Worm (Caenorhabditis elegans) whole organism, L2 larva: ENCODE results near the gene ugt-41.

Experiments used
- C34F6.9 ChIP-seq: fragments of 150-350 bp; optimal IDR thresholded peaks from 2 replicates; lab custom pipeline; 2014; ENCODE audit warnings: missing biosample characterization, missing genetic modification characterization
- R02D3.7 ChIP-seq: fragments of 150-350 bp; optimal IDR thresholded peaks from 2 replicates; lab custom pipeline; 2014; ENCODE audit warnings: missing biosample characterization, missing genetic modification characterization
- Y55F3AM.14 ChIP-seq: fragments of 200-800 bp; sonication (Bioruptor generic); optimal IDR thresholded peaks from 2 replicates; lab custom pipeline; 2018; ENCODE audit warnings: mild to moderate bottlenecking, missing genetic modification characterization, missing compliant biosample characterization
- ZK546.5 ChIP-seq: sonication (generic microtip); optimal IDR thresholded peaks from 2 replicates; lab custom pipeline; 2017; ENCODE audit warnings: missing biosample characterization, missing genetic modification characterization
- alr-1 ChIP-seq: fragments of 150-350 bp; optimal IDR thresholded peaks from 2 replicates; lab custom pipeline; 2014; ENCODE audit warnings: missing biosample characterization, missing genetic modification characterization
- aly-2 ChIP-seq: fragments of 150-350 bp; optimal IDR thresholded peaks from 2 replicates; lab custom pipeline; 2014; ENCODE audit warnings: missing biosample characterization, missing genetic modification characterization
- ama-1 ChIP-seq: fragments of 150-350 bp; optimal IDR thresholded peaks from 2 replicates; lab custom pipeline; 2018; ENCODE audit warnings: inconsistent platforms
- blmp-1 ChIP-seq: sonication (generic microtip); optimal IDR thresholded peaks from 2 replicates; lab custom pipeline; 2017; ENCODE audit warnings: missing genetic modification characterization, mild to moderate bottlenecking, missing compliant biosample characterization, antibody characterized with exemption, moderate library complexity; ENCODE audit not compliant: insufficient read depth
- ceh-16 ChIP-seq: fragments of 150-350 bp; optimal IDR thresholded peaks from 2 replicates; lab custom pipeline; 2014; ENCODE audit warnings: missing biosample characterization, missing genetic modification characterization
- ceh-82 ChIP-seq: fragments of 150-350 bp; optimal IDR thresholded peaks from 2 replicates; lab custom pipeline; 2014; ENCODE audit warnings: missing biosample characterization, missing genetic modification characterization
- crh-2 ChIP-seq: sonication (generic microtip); optimal IDR thresholded peaks from 2 replicates; lab custom pipeline; 2017; ENCODE audit warnings: missing biosample characterization, missing genetic modification characterization
- dmd-4 ChIP-seq: sonication (generic microtip); optimal IDR thresholded peaks from 2 replicates; lab custom pipeline; 2017; ENCODE audit warnings: missing biosample characterization, missing genetic modification characterization
- fos-1 ChIP-seq: fragments of 150-350 bp; optimal IDR thresholded peaks from 2 replicates; lab custom pipeline; 2014; ENCODE audit warnings: missing biosample characterization, missing genetic modification characterization
- lin-39 ChIP-seq: fragments of 150-350 bp; optimal IDR thresholded peaks from 2 replicates; lab custom pipeline; 2014; ENCODE audit warnings: missing biosample characterization, missing genetic modification reagents, missing genetic modification characterization
- lsy-2 ChIP-seq, 2 experiments: fragments of 150-350 bp in 1 of 2; sonication (generic microtip) in 1 of 2; optimal IDR thresholded peaks; 2 replicates each; lab custom pipeline; 2014 to 2017; ENCODE audit warnings: missing biosample characterization in 2 of 2, missing genetic modification characterization in 2 of 2
- mbf-1 ChIP-seq: sonication (generic microtip); optimal IDR thresholded peaks from 2 replicates; lab custom pipeline; 2017; ENCODE audit warnings: missing biosample characterization, missing genetic modification characterization
- nhr-10 ChIP-seq: sonication (generic microtip); optimal IDR thresholded peaks from 2 replicates; lab custom pipeline; 2017; ENCODE audit warnings: missing biosample characterization, missing genetic modification characterization
- nhr-11 ChIP-seq: fragments of 150-350 bp; optimal IDR thresholded peaks from 2 replicates; lab custom pipeline; 2014; ENCODE audit warnings: missing biosample characterization, missing genetic modification characterization
- nhr-129 ChIP-seq: fragments of 150-350 bp; optimal IDR thresholded peaks from 2 replicates; lab custom pipeline; 2014; ENCODE audit warnings: missing biosample characterization, missing genetic modification characterization
- nhr-23 ChIP-seq: fragments of 150-350 bp; optimal IDR thresholded peaks from 2 replicates; lab custom pipeline; 2014; ENCODE audit warnings: missing biosample characterization, missing genetic modification reagents, missing genetic modification characterization
- nhr-237 ChIP-seq: fragments of 150-350 bp; optimal IDR thresholded peaks from 2 replicates; lab custom pipeline; 2014; ENCODE audit warnings: missing biosample characterization, missing genetic modification characterization
- nhr-6 ChIP-seq: fragments of 150-350 bp; optimal IDR thresholded peaks from 2 replicates; lab custom pipeline; 2014; ENCODE audit warnings: missing biosample characterization, missing genetic modification characterization
- nhr-77 ChIP-seq: fragments of 150-350 bp; optimal IDR thresholded peaks from 2 replicates; lab custom pipeline; 2014; ENCODE audit warnings: missing biosample characterization, missing genetic modification characterization
- peb-1 ChIP-seq: fragments of 150-350 bp; optimal IDR thresholded peaks from 2 replicates; lab custom pipeline; 2014; ENCODE audit warnings: missing biosample characterization, missing genetic modification characterization
- skn-1 ChIP-seq: sonication (generic microtip); optimal IDR thresholded peaks from 2 replicates; lab custom pipeline; 2017; ENCODE audit warnings: missing biosample characterization, missing genetic modification characterization
- sma-3 ChIP-seq: sonication (generic microtip); optimal IDR thresholded peaks from 2 replicates; lab custom pipeline; 2016; ENCODE audit warnings: missing genetic modification reagents, missing genetic modification characterization, missing compliant biosample characterization
- sma-9 ChIP-seq, 2 experiments: fragments of 150-350 bp in 1 of 2; sonication (generic microtip) in 1 of 2; optimal IDR thresholded peaks; 2 replicates each; lab custom pipeline; 2014 to 2016; ENCODE audit warnings: missing genetic modification characterization in 2 of 2, mild to moderate bottlenecking in 1 of 2, missing biosample characterization in 1 of 2, missing compliant biosample characterization in 1 of 2, missing genetic modification reagents in 1 of 2, moderate library complexity in 1 of 2
- snpc-4 ChIP-seq: fragments of 150-350 bp; optimal IDR thresholded peaks from 2 replicates; lab custom pipeline; 2014; ENCODE audit warnings: missing biosample characterization, missing genetic modification characterization
- unc-39 ChIP-seq: fragments of 150-350 bp; optimal IDR thresholded peaks from 2 replicates; lab custom pipeline; 2014; ENCODE audit warnings: missing biosample characterization, missing genetic modification characterization
- unc-62 ChIP-seq: fragments of 150-350 bp; optimal IDR thresholded peaks from 2 replicates; lab custom pipeline; 2014; ENCODE audit warnings: missing biosample characterization, missing genetic modification reagents, missing genetic modification characterization
- zag-1 ChIP-seq: fragments of 150-350 bp; optimal IDR thresholded peaks from 2 replicates; lab custom pipeline; 2014; ENCODE audit warnings: missing biosample characterization, missing genetic modification characterization
- ztf-1 ChIP-seq: fragments of 200-800 bp; sonication (Bioruptor generic); conservative IDR thresholded peaks from 2 replicates; pipeline ENCODE4 v1.3.6; 2022; ENCODE audit warnings: missing genetic modification characterization, missing compliant biosample characterization
- ztf-11 ChIP-seq: sonication (generic microtip); optimal IDR thresholded peaks from 2 replicates; lab custom pipeline; 2017; ENCODE audit warnings: missing biosample characterization, missing genetic modification characterization
- ztf-4 ChIP-seq: fragments of 150-350 bp; optimal IDR thresholded peaks from 2 replicates; lab custom pipeline; 2014; ENCODE audit warnings: missing biosample characterization, missing genetic modification characterization

The ugt-41 gene

DNA sequence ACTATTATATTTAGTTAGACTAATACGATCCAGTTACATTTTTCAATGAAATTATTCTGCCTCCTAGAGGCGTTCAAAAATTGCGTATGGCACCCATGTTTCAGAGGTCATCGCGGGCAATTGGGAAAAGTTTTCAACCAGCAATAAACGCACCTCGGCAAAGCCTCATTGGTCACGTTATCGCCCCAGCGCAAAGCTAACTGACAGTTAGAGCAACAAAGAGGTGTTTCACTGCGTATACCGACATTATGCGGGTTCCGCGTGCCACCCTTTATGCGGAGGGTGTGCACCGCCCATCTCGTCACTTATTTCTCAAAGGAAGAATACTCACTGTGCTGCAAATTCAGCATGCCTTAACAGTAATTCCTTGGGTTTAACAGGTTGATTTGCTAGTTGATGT is 20.7 kb downstream of the ugt-41 start:
- no peak for TF ChIP-seq nhr-77
- TF ChIP-seq C34F6.9, result no peak
- no peak for TF ChIP-seq ceh-16 (tag; lab: Kevin White, UChicago)
- no peak for TF ChIP-seq skn-1 (tag; lab: Kevin White, UChicago)
- no peak for TF ChIP-seq sma-3
- TF ChIP-seq crh-2 (tag; lab: Kevin White, UChicago), result no peak
- TF ChIP-seq unc-62 (GFP tag; lab: Kevin White, UChicago), result no peak
- TF ChIP-seq fos-1 (tag; lab: Kevin White, UChicago), result peak; percentile 11
- no peak for TF ChIP-seq nhr-10 (tag; lab: Kevin White, UChicago)
- no peak for TF ChIP-seq zag-1
- no peak for TF ChIP-seq alr-1
- TF ChIP-seq snpc-4 (tag; lab: Kevin White, UChicago), result peak; percentile 87

DNA sequence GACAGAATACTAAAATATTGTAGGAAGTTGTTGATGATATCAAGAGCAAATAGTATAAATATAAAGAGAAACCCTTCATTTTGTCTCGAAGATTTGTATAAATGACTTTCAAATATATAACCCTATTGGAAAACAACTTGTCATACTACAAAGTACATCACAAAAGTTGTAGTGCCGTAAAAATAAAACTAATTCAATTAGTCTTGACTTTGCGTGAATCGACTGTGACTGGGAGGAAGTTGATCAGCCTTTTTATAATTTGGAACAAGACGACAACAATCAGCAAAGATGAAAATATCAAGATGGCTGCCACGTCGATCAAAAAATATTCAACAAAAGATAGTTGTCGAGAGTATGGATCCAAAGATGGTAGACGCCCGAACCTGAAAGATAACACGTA is 21.5 kb downstream of the ugt-41 start, which contains the start of gene ugt-40:
TSS of gene ugt-40 (minus strand) at position 101 of the 400 bp plus-strand sequence.
- TF ChIP-seq nhr-23 (no peak), nhr-237 (no peak), ceh-82 (tag; lab: Kevin White, UChicago) (no peak), fos-1 (tag; lab: Kevin White, UChicago) (no peak), nhr-129 (tag; lab: Kevin White, UChicago) (no peak), nhr-77 (no peak), nhr-11 (tag; lab: Kevin White, UChicago) (no peak), peb-1 (tag; lab: Kevin White, UChicago) (no peak), R02D3.7 (tag; lab: Kevin White, UChicago) (no peak), Y55F3AM.14 (no peak), unc-39 (no peak), ztf-4 (no peak), aly-2 (tag; lab: Kevin White, UChicago) (no peak), alr-1 (no peak), C34F6.9 (no peak), ZK546.5 (no peak)
- TF ChIP-seq, all 48 proteins: peak for 0

DNA sequence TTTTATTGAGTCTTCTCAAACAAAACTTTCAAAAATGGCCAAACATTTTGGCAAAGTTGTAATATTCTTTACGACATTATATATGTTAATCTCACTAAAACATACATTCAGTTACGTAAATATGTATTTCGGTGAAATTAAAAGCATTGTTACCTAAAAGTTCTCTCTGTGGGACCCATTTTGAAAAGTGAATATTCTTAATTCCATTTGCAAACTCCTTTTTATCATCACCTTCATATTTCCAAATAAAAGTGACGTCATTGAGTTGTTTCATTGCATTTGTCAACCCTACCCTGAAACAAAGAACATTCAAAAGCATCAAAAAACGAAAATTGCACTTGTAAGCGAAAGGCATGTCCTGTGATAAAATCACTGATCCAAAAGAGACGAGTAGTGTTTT is 23.0 kb downstream of the ugt-41 start:
- TF ChIP-seq peb-1 (tag; lab: Kevin White, UChicago) (no peak), sma-9 (GFP tag; optimal IDR thresholded peaks at IDR 0.05; lab: Kevin White, UChicago) (peak; percentile 24), sma-9 (tag; optimal IDR thresholded peaks at IDR 0.05; lab: Kevin White, UChicago) (no peak)

DNA sequence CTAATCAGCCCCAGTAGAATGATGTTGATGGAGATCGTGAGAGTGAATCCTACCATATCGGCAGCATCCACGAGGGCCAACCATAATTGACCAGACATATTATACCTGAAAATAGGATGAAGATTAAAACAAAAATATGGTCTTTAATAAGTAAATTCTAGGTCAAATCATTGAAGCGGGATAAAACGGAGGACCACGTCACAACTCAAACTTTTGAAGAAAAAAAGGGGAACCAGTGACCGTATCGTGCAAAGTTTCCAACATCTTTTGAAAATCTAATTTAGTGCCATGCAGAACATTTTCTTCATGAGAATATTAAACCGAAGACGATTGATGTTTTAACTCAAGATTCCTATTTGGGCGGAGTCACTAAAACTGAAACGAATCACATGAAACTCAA is 25.1 kb downstream of the ugt-41 start, which contains the start of gene str-112:
TSS of gene str-112 (minus strand) at position 101 of the 400 bp plus-strand sequence.
- TF ChIP-seq lsy-2 (tag; optimal IDR thresholded peaks at IDR 0.05; lab: Kevin White, UChicago), result no peak
- no peak for TF ChIP-seq sma-9 (GFP tag; optimal IDR thresholded peaks at IDR 0.05; lab: Kevin White, UChicago)
- no peak for TF ChIP-seq sma-9 (tag; optimal IDR thresholded peaks at IDR 0.05; lab: Kevin White, UChicago)
- no peak for TF ChIP-seq ama-1 (lab: Kevin White, UChicago)
- no peak for TF ChIP-seq lin-39
- TF ChIP-seq C34F6.9, result no peak
- TF ChIP-seq nhr-77, result no peak
- no peak for TF ChIP-seq fos-1 (tag; lab: Kevin White, UChicago)
- no peak for TF ChIP-seq ztf-11 (tag; lab: Kevin White, UChicago)
- TF ChIP-seq zag-1, result no peak
- no peak for TF ChIP-seq ztf-4
- TF ChIP-seq unc-62 (GFP tag; lab: Kevin White, UChicago), result no peak
- no peak for TF ChIP-seq ztf-1 (GFP tag; lab: Robert Waterston, UW)
- TF ChIP-seq nhr-10 (tag; lab: Kevin White, UChicago), result no peak
- no peak for TF ChIP-seq nhr-129 (tag; lab: Kevin White, UChicago)

ce11 chrV:7136859-7137258 is 26.5 kb downstream of the ugt-41 start:
- TF ChIP-seq Y55F3AM.14, result no peak
- TF ChIP-seq ZK546.5, result no peak
- TF ChIP-seq snpc-4 (tag; lab: Kevin White, UChicago), result no peak
- TF ChIP-seq blmp-1, result no peak
- no peak for TF ChIP-seq nhr-10 (tag; lab: Kevin White, UChicago)
- TF ChIP-seq ztf-11 (tag; lab: Kevin White, UChicago), result no peak
- TF ChIP-seq nhr-6 (tag; lab: Kevin White, UChicago), result no peak
- no peak for TF ChIP-seq lin-39
- no peak for TF ChIP-seq dmd-4
- no peak for TF ChIP-seq unc-62 (GFP tag; lab: Kevin White, UChicago)
- TF ChIP-seq nhr-23, result no peak
- no peak for TF ChIP-seq mbf-1 (tag; lab: Kevin White, UChicago)
- TF ChIP-seq nhr-77, result no peak
- TF ChIP-seq, all 48 proteins: peak for 0
